Worm (Caenorhabditis elegans) whole organism, L1 larva: Measurements from ENCODE around the gene txt-1.
"Not testable (repeated sequence)": the region's sequence is repeated elsewhere in the genome, so short reads cannot be mapped to it uniquely, and the experiment has no call there.

ENCODE experiments used
- C04F5.9 ChIP-seq: sonication (generic microtip); optimal IDR thresholded peaks from 2 replicates; lab custom pipeline; 2016; ENCODE audit warnings: missing genetic modification characterization, missing compliant biosample characterization
- C16A3.4 ChIP-seq: fragments of 150-350 bp; optimal IDR thresholded peaks from 2 replicates; lab custom pipeline; 2014; ENCODE audit warnings: missing biosample characterization, missing genetic modification characterization
- aha-1 ChIP-seq: fragments of 150-350 bp; optimal IDR thresholded peaks from 2 replicates; lab custom pipeline; 2014; ENCODE audit warnings: missing biosample characterization, missing genetic modification characterization
- alr-1 ChIP-seq: fragments of 200-800 bp; sonication (Bioruptor generic); optimal IDR thresholded peaks from 2 replicates; lab custom pipeline; 2018; ENCODE audit warnings: borderline replicate concordance, mild to moderate bottlenecking, missing genetic modification characterization, missing compliant biosample characterization
- blmp-1 ChIP-seq: fragments of 150-350 bp; optimal IDR thresholded peaks from 2 replicates; lab custom pipeline; 2014; ENCODE audit warnings: missing biosample characterization, missing genetic modification characterization
- ceh-90 ChIP-seq: sonication (generic microtip); optimal IDR thresholded peaks from 2 replicates; lab custom pipeline; 2016; ENCODE audit warnings: missing genetic modification characterization, missing compliant biosample characterization
- dpl-1 ChIP-seq, 3 experiments: fragments of 150-350 bp in 2 of 3; sonication (generic microtip) in 1 of 3; optimal IDR thresholded peaks; 2 replicates each; lab custom pipeline; 2014 to 2017; ENCODE audit warnings: missing biosample characterization in 3 of 3, missing genetic modification characterization in 3 of 3, missing genetic modification reagents in 3 of 3
- efl-1 ChIP-seq, 4 experiments: fragments of 150-350 bp; optimal IDR thresholded peaks in 3 of 4; peaks in 1 of 4; 1 replicate in 1 of 4; 2 replicates in 3 of 4; lab custom pipeline; 2014; ENCODE audit warnings: missing biosample characterization in 2 of 4, missing genetic modification characterization in 2 of 4, missing genetic modification reagents in 2 of 4
- egl-13 ChIP-seq: sonication (generic microtip); optimal IDR thresholded peaks from 2 replicates; lab custom pipeline; 2016; ENCODE audit warnings: missing genotype, missing genetic modification reagents, missing genetic modification characterization, missing compliant biosample characterization
- egl-27 ChIP-seq, 2 experiments: fragments of 150-350 bp in 1 of 2; sonication (generic microtip); optimal IDR thresholded peaks; 3 replicates each; lab custom pipeline; 2017 to 2018; ENCODE audit warnings: missing biosample characterization in 2 of 2, missing genetic modification characterization in 2 of 2, missing genetic modification reagents in 2 of 2
- fkh-10 ChIP-seq: sonication (generic microtip); optimal IDR thresholded peaks from 2 replicates; lab custom pipeline; 2017; ENCODE audit warnings: missing biosample characterization, missing genetic modification reagents, missing genetic modification characterization
- fos-1 ChIP-seq: fragments of 150-350 bp; optimal IDR thresholded peaks from 2 replicates; lab custom pipeline; 2014; ENCODE audit warnings: missing biosample characterization, missing genetic modification characterization
- grh-1 ChIP-seq: fragments of 200-800 bp; sonication (Bioruptor generic); IDR thresholded peaks from 2 replicates; pipeline ENCODE4 v1.3.6; 2022; ENCODE audit warnings: missing genetic modification reagents, missing genetic modification characterization, missing compliant biosample characterization
- hlh-17 ChIP-seq: fragments of 200-800 bp; sonication (Bioruptor generic); optimal IDR thresholded peaks from 2 replicates; lab custom pipeline; 2018; ENCODE audit warnings: missing genetic modification characterization, mild to moderate bottlenecking, missing compliant biosample characterization, moderate library complexity, borderline replicate concordance
- irx-1 ChIP-seq: sonication (generic microtip); optimal IDR thresholded peaks from 2 replicates; lab custom pipeline; 2016; ENCODE audit warnings: missing genetic modification characterization, missing compliant biosample characterization
- isw-1 ChIP-seq: fragments of 200-800 bp; sonication (Bioruptor generic); IDR thresholded peaks from 2 replicates; pipeline ENCODE4 v1.3.6; 2022; ENCODE audit warnings: missing genetic modification characterization, missing compliant biosample characterization
- lin-13 ChIP-seq: fragments of 150-350 bp; optimal IDR thresholded peaks from 2 replicates; lab custom pipeline; 2014; ENCODE audit warnings: missing biosample characterization, missing genetic modification reagents, missing genetic modification characterization
- lin-35 ChIP-seq, 2 experiments: fragments of 150-350 bp; optimal IDR thresholded peaks; 2 replicates each; lab custom pipeline; 2014; ENCODE audit warnings: missing biosample characterization in 2 of 2, missing genetic modification characterization in 2 of 2, missing genetic modification reagents in 2 of 2
- lin-39 ChIP-seq: fragments of 150-350 bp; optimal IDR thresholded peaks from 2 replicates; lab custom pipeline; 2014; ENCODE audit warnings: missing biosample characterization, missing genetic modification reagents, missing genetic modification characterization
- lir-3 ChIP-seq: sonication (generic microtip); optimal IDR thresholded peaks from 2 replicates; lab custom pipeline; 2016; ENCODE audit warnings: mild to moderate bottlenecking, missing genetic modification characterization, moderate library complexity, missing compliant biosample characterization; ENCODE audit not compliant: poor library complexity
- mdl-1 ChIP-seq, 2 experiments: fragments of 150-350 bp; optimal IDR thresholded peaks; 2 replicates each; lab custom pipeline; 2014 to 2017; ENCODE audit warnings: missing biosample characterization in 2 of 2, missing genetic modification characterization in 2 of 2, inconsistent platforms in 1 of 2
- mef-2 ChIP-seq: fragments of 150-350 bp; optimal IDR thresholded peaks from 2 replicates; lab custom pipeline; 2014; ENCODE audit warnings: missing biosample characterization, missing genetic modification characterization
- nhr-12 ChIP-seq: sonication (generic microtip); optimal IDR thresholded peaks from 2 replicates; lab custom pipeline; 2017; ENCODE audit warnings: missing biosample characterization, missing genetic modification characterization
- nhr-20 ChIP-seq: sonication (generic microtip); optimal IDR thresholded peaks from 2 replicates; lab custom pipeline; 2016; ENCODE audit warnings: mild to moderate bottlenecking, missing genetic modification characterization, missing compliant biosample characterization
- nhr-47 ChIP-seq: sonication (generic microtip); optimal IDR thresholded peaks from 2 replicates; lab custom pipeline; 2016; ENCODE audit warnings: mild to moderate bottlenecking, missing genetic modification characterization, moderate library complexity, missing compliant biosample characterization
- nhr-76 ChIP-seq: sonication (generic microtip); optimal IDR thresholded peaks from 2 replicates; lab custom pipeline; 2017; ENCODE audit warnings: missing biosample characterization, missing genetic modification characterization
- nhr-77 ChIP-seq: fragments of 150-350 bp; optimal IDR thresholded peaks from 2 replicates; lab custom pipeline; 2014; ENCODE audit warnings: missing biosample characterization, missing genetic modification characterization
- nhr-84 ChIP-seq: sonication (generic microtip); optimal IDR thresholded peaks from 2 replicates; lab custom pipeline; 2017; ENCODE audit warnings: missing biosample characterization, missing genetic modification characterization
- nhr-85 ChIP-seq: sonication (generic microtip); peaks from one replicate; lab custom pipeline; 2016; ENCODE audit warnings: missing genetic modification characterization, inconsistent platforms, missing compliant biosample characterization
- nhr-90 ChIP-seq: sonication (generic microtip); optimal IDR thresholded peaks from 2 replicates; lab custom pipeline; 2016; ENCODE audit warnings: mild to moderate bottlenecking, missing genetic modification characterization, missing compliant biosample characterization; ENCODE audit not compliant: poor library complexity
- pag-3 ChIP-seq: sonication (generic microtip); optimal IDR thresholded peaks from 2 replicates; lab custom pipeline; 2017; ENCODE audit warnings: missing genetic modification characterization, mild to moderate bottlenecking, missing compliant biosample characterization, antibody characterized with exemption, borderline replicate concordance; ENCODE audit not compliant: insufficient read depth
- pax-3 ChIP-seq: fragments of 200-800 bp; sonication (Bioruptor generic); optimal IDR thresholded peaks from 2 replicates; lab custom pipeline; 2018; ENCODE audit warnings: mild to moderate bottlenecking, missing genetic modification characterization, moderate library complexity, missing compliant biosample characterization
- skn-1 ChIP-seq: fragments of 150-350 bp; optimal IDR thresholded peaks from 2 replicates; lab custom pipeline; 2014; ENCODE audit warnings: missing biosample characterization, missing genetic modification characterization
- snu-23 ChIP-seq: sonication (generic microtip); optimal IDR thresholded peaks from 2 replicates; lab custom pipeline; 2016; ENCODE audit warnings: missing genetic modification characterization, missing compliant biosample characterization
- sox-4 ChIP-seq: sonication (generic microtip); optimal IDR thresholded peaks from 2 replicates; lab custom pipeline; 2016; ENCODE audit warnings: missing genetic modification characterization, missing compliant biosample characterization
- sptf-1 ChIP-seq: fragments of 150-350 bp; optimal IDR thresholded peaks from 2 replicates; lab custom pipeline; 2014; ENCODE audit warnings: missing biosample characterization, missing genetic modification characterization
- tlp-1 ChIP-seq: fragments of 150-350 bp; optimal IDR thresholded peaks from 2 replicates; lab custom pipeline; 2014; ENCODE audit warnings: missing biosample characterization, missing genetic modification characterization
- unc-130 ChIP-seq: fragments of 150-350 bp; optimal IDR thresholded peaks from 2 replicates; lab custom pipeline; 2017; ENCODE audit warnings: missing biosample characterization, missing genetic modification characterization, inconsistent platforms
- unc-98 ChIP-seq: fragments of 200-800 bp; sonication (Bioruptor generic); IDR thresholded peaks from 2 replicates; pipeline ENCODE4 v1.3.6; 2022; ENCODE audit warnings: missing genetic modification characterization, missing compliant biosample characterization
- zip-4 ChIP-seq: fragments of 200-800 bp; sonication (Bioruptor generic); optimal IDR thresholded peaks from 2 replicates; lab custom pipeline; 2018; ENCODE audit warnings: mild to moderate bottlenecking, missing genetic modification characterization, moderate library complexity, missing compliant biosample characterization
- ztf-11 ChIP-seq, 2 experiments: sonication (generic microtip); optimal IDR thresholded peaks; 2 replicates each; lab custom pipeline; 2016 to 2017; ENCODE audit warnings: missing genetic modification characterization in 2 of 2, missing biosample characterization in 1 of 2, missing compliant biosample characterization in 1 of 2

txt-1 gene

ce11 chrII:97992-98763, 7.8 kb upstream of the txt-1 start, which contains the start of the genes luc-7L3 and sftb-6 (continued):
- peak; percentile 56 for TF ChIP-seq lin-39 (tag; lab: Kevin White, UChicago)
- peak; percentile 46 for TF ChIP-seq pax-3 (tag; lab: Kevin White, UChicago)
- peak; percentile 92 for TF ChIP-seq alr-1
- peak; percentile 38 to 48 for TF ChIP-seq efl-1 (optimal IDR thresholded peaks at IDR 0.05; lab: Kevin White, UChicago)
- peak; percentile 61 to 87 for TF ChIP-seq efl-1 (GFP tag; optimal IDR thresholded peaks at IDR 0.05 in 1 of 2; lab: Kevin White, UChicago)
- no peak for TF ChIP-seq nhr-84 (tag; lab: Kevin White, UChicago)
- no peak for TF ChIP-seq nhr-76 (tag; lab: Kevin White, UChicago)
- no peak for TF ChIP-seq pag-3 (tag; lab: Kevin White, UChicago)
- TF ChIP-seq blmp-1: peak; percentile 22
- TF ChIP-seq dpl-1 (GFP tag; optimal IDR thresholded peaks at IDR 0.05; lab: Kevin White, UChicago): peak; percentile 40 to 68 (median 50)
- TF ChIP-seq nhr-90 (tag; lab: Kevin White, UChicago): peak; percentile 75
- TF ChIP-seq nhr-47 (tag; lab: Kevin White, UChicago): peak; percentile 89
- TF ChIP-seq nhr-85 (tag; lab: Kevin White, UChicago): peak; percentile 86
- peak; percentile 54 for TF ChIP-seq C04F5.9 (tag; lab: Kevin White, UChicago)
- TF ChIP-seq lin-13 (GFP tag; lab: Kevin White, UChicago): no peak
- no peak for TF ChIP-seq fkh-10 (GFP tag; lab: Kevin White, UChicago)
- no peak for TF ChIP-seq tlp-1 (tag; lab: Kevin White, UChicago)
- TF ChIP-seq nhr-20 (tag; lab: Kevin White, UChicago): peak; percentile 62
- peak; percentile 79 for TF ChIP-seq isw-1 (GFP tag; lab: Robert Waterston, UW)
- no peak for TF ChIP-seq nhr-12 (tag; lab: Kevin White, UChicago)
- TF ChIP-seq mdl-1 (tag; optimal IDR thresholded peaks at IDR 0.05; lab: Kevin White, UChicago): no peak
- no peak for TF ChIP-seq lir-3
- peak in 1 of 2 experiments; percentile 24 for TF ChIP-seq ztf-11 (tag; optimal IDR thresholded peaks at IDR 0.05; lab: Kevin White, UChicago)
- TF ChIP-seq nhr-77: peak; percentile 24
- TF ChIP-seq unc-98: 0 out of 2 replicates have a peak, but pooled peaks have one; percentile 20
- peak; percentile 58 to 62 for TF ChIP-seq lin-35 (GFP tag; optimal IDR thresholded peaks at IDR 0.05; lab: Kevin White, UChicago)
- peak; percentile 55 for TF ChIP-seq zip-4 (GFP tag; lab: Kevin White, UChicago)
- TF ChIP-seq aha-1: no peak
- TF ChIP-seq unc-130 (tag; lab: Kevin White, UChicago): no peak
- peak; percentile 73 for TF ChIP-seq snu-23 (GFP tag; lab: Kevin White, UChicago)
- peak; percentile 73 for TF ChIP-seq irx-1 (tag; lab: Kevin White, UChicago)
- peak; percentile 49 for TF ChIP-seq C16A3.4 (tag; lab: Kevin White, UChicago)
- TF ChIP-seq hlh-17 (GFP tag; lab: Kevin White, UChicago): no peak
- no peak for TF ChIP-seq mef-2
- TF ChIP-seq ceh-90 (tag; lab: Kevin White, UChicago): peak; percentile 44
- no peak for TF ChIP-seq fos-1 (tag; lab: Kevin White, UChicago)
- peak; percentile 55 for TF ChIP-seq egl-13 (tag; lab: Kevin White, UChicago)
- TF ChIP-seq sox-4 (tag; lab: Kevin White, UChicago): peak; percentile 65
- TF ChIP-seq skn-1: peak; percentile 50
- TF ChIP-seq egl-27 (tag; optimal IDR thresholded peaks at IDR 0.05; lab: Kevin White, UChicago): no peak
- TF ChIP-seq, all 84 proteins: peak for 43

- TF ChIP-seq sptf-1; grh-1 (GFP tag; lab: Robert Waterston, UW); sox-4 (tag; lab: Kevin White, UChicago): not testable (repeated sequence)
Observed at ce11 chrII:98894-99293, 7.1 kb upstream of the txt-1 start, which contains the start of gene C50D2.10. TSS of gene C50D2.10 (plus strand) at chrII:99138.
